Fruit fly (Drosophila melanogaster) whole organism, adult: ENCODE measurements around the gene CG15199.

Experiments used
- CG11617 ChIP-seq: fragments of 200-800 bp; sonication (Bioruptor generic); optimal IDR thresholded peaks from 2 replicates; lab custom pipeline; 2017; ENCODE audit warnings: mild to moderate bottlenecking, missing biosample characterization, missing genetic modification reagents, missing genetic modification characterization
- CG14711 ChIP-seq: fragments of 200-800 bp; sonication (Bioruptor generic); optimal IDR thresholded peaks from 2 replicates; lab custom pipeline; 2018; ENCODE audit warnings: missing biosample characterization, mild to moderate bottlenecking, missing genetic modification characterization, moderate library complexity
- Crg-1 ChIP-seq: fragments of 200-800 bp; sonication (Bioruptor generic); optimal IDR thresholded peaks from 2 replicates; lab custom pipeline; 2016; ENCODE audit warnings: missing biosample characterization, missing genetic modification characterization
- Hr96 ChIP-seq: fragments of 200-800 bp; sonication (Bioruptor generic); optimal IDR thresholded peaks from 2 replicates; lab custom pipeline; 2016; ENCODE audit warnings: missing biosample characterization, missing genetic modification characterization
- bab1 ChIP-seq: fragments of 200-800 bp; sonication (Bioruptor generic); optimal IDR thresholded peaks from 3 replicates; lab custom pipeline; 2019; ENCODE audit warnings: missing biosample characterization, mild to moderate bottlenecking, missing genetic modification characterization, moderate library complexity
- cic ChIP-seq: fragments of 200-800 bp; sonication (Bioruptor generic); optimal IDR thresholded peaks from 2 replicates; lab custom pipeline; 2017; ENCODE audit warnings: missing biosample characterization, mild to moderate bottlenecking, missing genetic modification characterization, moderate library complexity
- kay ChIP-seq: fragments of 200-800 bp; sonication (Bioruptor generic); peaks from one replicate; lab custom pipeline; 2016; ENCODE audit warnings: missing biosample characterization, missing genetic modification characterization, borderline replicate concordance
- ovo ChIP-seq: fragments of 200-800 bp; sonication (Bioruptor generic); optimal IDR thresholded peaks from 2 replicates; lab custom pipeline; 2016; ENCODE audit warnings: missing biosample characterization, missing genetic modification characterization
- pad ChIP-seq: fragments of 200-800 bp; sonication (Bioruptor generic); optimal IDR thresholded peaks from 3 replicates; lab custom pipeline; 2017; ENCODE audit warnings: missing biosample characterization, missing genetic modification characterization, mild to moderate bottlenecking, moderate library complexity, missing genetic modification reagents
- toe ChIP-seq: fragments of 200-800 bp; sonication (Bioruptor generic); optimal IDR thresholded peaks from 2 replicates; lab custom pipeline; 2016; ENCODE audit warnings: missing biosample characterization, missing genetic modification characterization

DNA sequence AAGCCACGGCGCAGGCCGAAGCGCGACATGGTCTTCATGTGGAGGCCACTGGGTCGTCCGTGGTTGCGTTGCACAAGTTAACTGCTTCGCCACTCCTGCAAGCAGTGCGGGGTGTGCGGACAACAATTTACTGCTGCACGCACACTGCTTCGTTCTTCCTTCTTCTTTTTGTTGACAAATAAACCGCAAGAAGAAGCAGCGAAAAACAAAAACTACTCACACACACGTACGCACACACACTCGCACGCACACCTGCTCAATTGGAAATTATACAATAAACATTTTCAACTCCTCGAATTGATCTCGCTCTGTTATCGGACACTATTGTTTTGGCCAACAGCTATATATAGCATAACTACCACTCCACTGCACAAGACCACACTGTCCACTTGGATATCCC lies 18.1 kb downstream of the CG15199 start:
- TF ChIP-seq kay (GFP tag; lab: Kevin White, UChicago): no peak
- no peak for TF ChIP-seq pad
- TF ChIP-seq bab1 (GFP tag; lab: Kevin White, UChicago): no peak
- no peak for TF ChIP-seq toe (GFP tag; lab: Kevin White, UChicago)
- TF ChIP-seq cic: no peak
- no peak for TF ChIP-seq CG11617 (GFP tag; lab: Kevin White, UChicago)
- no peak for TF ChIP-seq Crg-1 (GFP tag; lab: Kevin White, UChicago)
- no peak for TF ChIP-seq ovo (GFP tag; lab: Kevin White, UChicago)
- no peak for TF ChIP-seq CG14711 (tag; lab: Kevin White, UChicago)
- TF ChIP-seq Hr96: no peak
